Fruit fly (Drosophila melanogaster) whole organism, adult: ENCODE measurements around the gene CG10874.

Experiments used
- CG11617 ChIP-seq: fragments of 200-800 bp; sonication (Bioruptor generic); optimal IDR thresholded peaks from 2 replicates; lab custom pipeline; 2017; ENCODE audit warnings: mild to moderate bottlenecking, missing biosample characterization, missing genetic modification reagents, missing genetic modification characterization
- CG12768 ChIP-seq: fragments of 200-800 bp; sonication (Bioruptor generic); optimal IDR thresholded peaks from 2 replicates; lab custom pipeline; 2017; ENCODE audit warnings: missing biosample characterization, missing genetic modification characterization, mild to moderate bottlenecking, moderate library complexity, missing genetic modification reagents
- CG14711 ChIP-seq: fragments of 200-800 bp; sonication (Bioruptor generic); optimal IDR thresholded peaks from 2 replicates; lab custom pipeline; 2018; ENCODE audit warnings: missing biosample characterization, mild to moderate bottlenecking, missing genetic modification characterization, moderate library complexity
- CG1620 ChIP-seq: fragments of 200-800 bp; sonication (Bioruptor generic); optimal IDR thresholded peaks from 2 replicates; lab custom pipeline; 2016; ENCODE audit warnings: missing biosample characterization, missing genetic modification characterization
- CG33017 ChIP-seq: fragments of 200-800 bp; sonication (Bioruptor generic); optimal IDR thresholded peaks from 2 replicates; lab custom pipeline; 2018; ENCODE audit warnings: missing biosample characterization, mild to moderate bottlenecking, missing genetic modification characterization, moderate library complexity
- CG5204 ChIP-seq: fragments of 200-800 bp; sonication (Bioruptor generic); optimal IDR thresholded peaks from 2 replicates; lab custom pipeline; 2016; ENCODE audit warnings: missing biosample characterization, missing genetic modification characterization
- CG7045 ChIP-seq: fragments of 200-800 bp; sonication (Bioruptor generic); optimal IDR thresholded peaks from 2 replicates; lab custom pipeline; 2017; ENCODE audit warnings: missing biosample characterization, mild to moderate bottlenecking, missing genetic modification characterization
- CG7101 ChIP-seq: fragments of 200-800 bp; sonication (Bioruptor generic); optimal IDR thresholded peaks from 2 replicates; lab custom pipeline; 2018; ENCODE audit warnings: missing biosample characterization, mild to moderate bottlenecking, missing genetic modification characterization, moderate library complexity
- Clk ChIP-seq: fragments of 200-800 bp; sonication (Bioruptor generic); optimal IDR thresholded peaks from 2 replicates; lab custom pipeline; 2017; ENCODE audit warnings: missing biosample characterization, missing genetic modification characterization
- Crg-1 ChIP-seq: fragments of 200-800 bp; sonication (Bioruptor generic); optimal IDR thresholded peaks from 2 replicates; lab custom pipeline; 2016; ENCODE audit warnings: missing biosample characterization, missing genetic modification characterization
- Hr96 ChIP-seq: fragments of 200-800 bp; sonication (Bioruptor generic); optimal IDR thresholded peaks from 2 replicates; lab custom pipeline; 2016; ENCODE audit warnings: missing biosample characterization, missing genetic modification characterization
- Mnt ChIP-seq: fragments of 200-800 bp; sonication (Bioruptor generic); optimal IDR thresholded peaks from 2 replicates; lab custom pipeline; 2016; ENCODE audit warnings: missing biosample characterization, mild to moderate bottlenecking, missing genetic modification characterization
- bab1 ChIP-seq: fragments of 200-800 bp; sonication (Bioruptor generic); optimal IDR thresholded peaks from 3 replicates; lab custom pipeline; 2019; ENCODE audit warnings: missing biosample characterization, mild to moderate bottlenecking, missing genetic modification characterization, moderate library complexity
- cic ChIP-seq: fragments of 200-800 bp; sonication (Bioruptor generic); optimal IDR thresholded peaks from 2 replicates; lab custom pipeline; 2017; ENCODE audit warnings: missing biosample characterization, mild to moderate bottlenecking, missing genetic modification characterization, moderate library complexity
- cnc ChIP-seq, 2 experiments: fragments of >200 bp; optimal IDR thresholded peaks; 2 replicates each; lab custom pipeline; 2017
- kay ChIP-seq: fragments of 200-800 bp; sonication (Bioruptor generic); peaks from one replicate; lab custom pipeline; 2016; ENCODE audit warnings: missing biosample characterization, missing genetic modification characterization, borderline replicate concordance
- ovo ChIP-seq: fragments of 200-800 bp; sonication (Bioruptor generic); optimal IDR thresholded peaks from 2 replicates; lab custom pipeline; 2016; ENCODE audit warnings: missing biosample characterization, missing genetic modification characterization
- pad ChIP-seq: fragments of 200-800 bp; sonication (Bioruptor generic); optimal IDR thresholded peaks from 3 replicates; lab custom pipeline; 2017; ENCODE audit warnings: missing biosample characterization, missing genetic modification characterization, mild to moderate bottlenecking, moderate library complexity, missing genetic modification reagents
- tj ChIP-seq: fragments of 200-800 bp; sonication (Bioruptor generic); optimal IDR thresholded peaks from 3 replicates; lab custom pipeline; 2017; ENCODE audit warnings: missing biosample characterization, mild to moderate bottlenecking, missing genetic modification characterization, moderate library complexity
- toe ChIP-seq: fragments of 200-800 bp; sonication (Bioruptor generic); optimal IDR thresholded peaks from 2 replicates; lab custom pipeline; 2016; ENCODE audit warnings: missing biosample characterization, missing genetic modification characterization

Gene CG10874

dm6 chr2L:2192123-2192601, at the start of gene CG10874:
Gene CG10874 (minus strand): TSS chr2L:2192386.
- TF ChIP-seq cic (GFP tag; lab: Kevin White, UChicago), result peak; percentile 13
- TF ChIP-seq Crg-1 (GFP tag; lab: Kevin White, UChicago), result peak; percentile 29
- TF ChIP-seq CG7101 (tag; lab: Kevin White, UChicago), result no peak
- no peak for TF ChIP-seq cnc (optimal IDR thresholded peaks at IDR 0.05; lab: Kevin White, UChicago)
- peak; percentile 4 for TF ChIP-seq Mnt (GFP tag; lab: Kevin White, UChicago)
- TF ChIP-seq CG1620 (GFP tag; lab: Kevin White, UChicago), result peak; percentile 36
- TF ChIP-seq CG5204 (GFP tag; lab: Kevin White, UChicago), result no peak
- TF ChIP-seq pad (GFP tag; lab: Kevin White, UChicago), result peak; percentile 10
- no peak for TF ChIP-seq Clk (GFP tag; lab: Kevin White, UChicago)
- peak; percentile 67 for TF ChIP-seq bab1

- TF ChIP-seq tj (GFP tag; lab: Kevin White, UChicago), result no peak
- no peak for TF ChIP-seq bab1
- no peak for TF ChIP-seq CG11617
- TF ChIP-seq Hr96 (GFP tag; lab: Kevin White, UChicago), result no peak
- TF ChIP-seq Mnt (GFP tag; lab: Kevin White, UChicago), result no peak
- no peak for TF ChIP-seq Clk (GFP tag; lab: Kevin White, UChicago)
- TF ChIP-seq CG7101 (tag; lab: Kevin White, UChicago), result no peak
- no peak for TF ChIP-seq Crg-1 (GFP tag; lab: Kevin White, UChicago)
- TF ChIP-seq kay (GFP tag; lab: Kevin White, UChicago), result no peak
- no peak for TF ChIP-seq CG12768 (GFP tag; lab: Kevin White, UChicago)
- no peak for TF ChIP-seq ovo (GFP tag; lab: Kevin White, UChicago)
- TF ChIP-seq cnc (optimal IDR thresholded peaks at IDR 0.05; lab: Kevin White, UChicago), result no peak
- TF ChIP-seq pad (GFP tag; lab: Kevin White, UChicago), result no peak
Measured at dm6 chr2L:2240493-2240892, 48.3 kb upstream of the CG10874 start, which contains the start of gene Tengl1. Gene Tengl1 (minus strand): TSS chr2L:2240593.

- TF ChIP-seq Crg-1 (GFP tag; lab: Kevin White, UChicago) (no peak), kay (GFP tag; lab: Kevin White, UChicago) (no peak), bab1 (no peak), CG14711 (tag; lab: Kevin White, UChicago) (no peak), CG11617 (no peak), ovo (GFP tag; lab: Kevin White, UChicago) (no peak), CG33017 (tag; lab: Kevin White, UChicago) (no peak), cic (GFP tag; lab: Kevin White, UChicago) (no peak), CG12768 (GFP tag; lab: Kevin White, UChicago) (no peak), pad (GFP tag; lab: Kevin White, UChicago) (no peak), Clk (GFP tag; lab: Kevin White, UChicago) (no peak), tj (GFP tag; lab: Kevin White, UChicago) (no peak), Mnt (GFP tag; lab: Kevin White, UChicago) (no peak), CG7101 (tag; lab: Kevin White, UChicago) (no peak), toe (GFP tag; lab: Kevin White, UChicago) (no peak), CG1620 (GFP tag; lab: Kevin White, UChicago) (no peak), CG7045 (no peak)
Measured at dm6 chr2L:2239284-2239683, 47.1 kb upstream of the CG10874 start, which contains the start of gene Tengl2. Gene Tengl2 (minus strand): TSS chr2L:2239384.

- TF ChIP-seq cic (GFP tag; lab: Kevin White, UChicago), result no peak
- TF ChIP-seq Clk (GFP tag; lab: Kevin White, UChicago), result no peak
- no peak for TF ChIP-seq kay (GFP tag; lab: Kevin White, UChicago)
- no peak for TF ChIP-seq toe (GFP tag; lab: Kevin White, UChicago)
- no peak for TF ChIP-seq CG11617
- TF ChIP-seq CG7101 (tag; lab: Kevin White, UChicago), result no peak
- no peak for TF ChIP-seq cnc (optimal IDR thresholded peaks at IDR 0.05; lab: Kevin White, UChicago)
Measured at dm6 chr2L:2238151-2238550, 46.0 kb upstream of the CG10874 start, which contains the start of gene Tengl3. Gene Tengl3 (minus strand): TSS chr2L:2238251.

- TF ChIP-seq CG7045 (no peak), CG5204 (GFP tag; lab: Kevin White, UChicago) (no peak), kay (GFP tag; lab: Kevin White, UChicago) (peak; percentile 97), CG14711 (tag; lab: Kevin White, UChicago) (no peak), Mnt (GFP tag; lab: Kevin White, UChicago) (peak; percentile 33), Crg-1 (GFP tag; lab: Kevin White, UChicago) (no peak), CG1620 (GFP tag; lab: Kevin White, UChicago) (no peak), CG7101 (tag; lab: Kevin White, UChicago) (peak; percentile 30), bab1 (peak; percentile 69), toe (GFP tag; lab: Kevin White, UChicago) (no peak), cnc (optimal IDR thresholded peaks at IDR 0.05; lab: Kevin White, UChicago) (no peak), CG33017 (tag; lab: Kevin White, UChicago) (no peak), CG12768 (GFP tag; lab: Kevin White, UChicago) (peak; percentile 39), ovo (GFP tag; lab: Kevin White, UChicago) (no peak), tj (GFP tag; lab: Kevin White, UChicago) (peak; percentile 22), pad (GFP tag; lab: Kevin White, UChicago) (no peak), cic (GFP tag; lab: Kevin White, UChicago) (peak; percentile 69), CG11617 (no peak), Hr96 (GFP tag; lab: Kevin White, UChicago) (no peak), Clk (GFP tag; lab: Kevin White, UChicago) (no peak)
Measured at dm6 chr2L:2236722-2237121, 44.5 kb upstream of the CG10874 start, which contains the start of gene Sec24CD. Gene Sec24CD (minus strand): TSS chr2L:2236844.
